Fruit fly (Drosophila melanogaster) whole organism, embryonic: Measurements from ENCODE around the gene CG15382.

Experiments used
- CG12071 ChIP-seq: fragments of 200-800 bp; sonication (Bioruptor generic); optimal IDR thresholded peaks from 3 replicates; lab custom pipeline; 2018; ENCODE audit warnings: missing biosample characterization, mild to moderate bottlenecking, missing genetic modification characterization
- CG12942 ChIP-seq: fragments of 200-800 bp; sonication (Bioruptor generic); optimal IDR thresholded peaks from 3 replicates; lab custom pipeline; 2016; ENCODE audit warnings: missing biosample characterization, missing genetic modification characterization
- CG14441 ChIP-seq: fragments of 200-800 bp; sonication (Bioruptor generic); IDR thresholded peaks from 2 replicates; pipeline ENCODE4 v1.3.6; 2022; ENCODE audit warnings: missing biosample characterization, missing genetic modification characterization
- CG1603 ChIP-seq: fragments of 200-800 bp; sonication (Bioruptor generic); optimal IDR thresholded peaks from 2 replicates; lab custom pipeline; 2019; ENCODE audit warnings: missing biosample characterization, mild to moderate bottlenecking, missing genetic modification characterization, moderate library complexity
- CG16813 ChIP-seq: fragments of 200-800 bp; sonication (Bioruptor generic); IDR thresholded peaks from 3 replicates; pipeline ENCODE4 v1.3.6; 2022; ENCODE audit warnings: missing biosample characterization, missing genetic modification characterization; ENCODE audit not compliant: partially characterized antibody
- CG17385 ChIP-seq: fragments of 200-800 bp; sonication (Bioruptor generic); optimal IDR thresholded peaks from 3 replicates; lab custom pipeline; 2018; ENCODE audit warnings: missing biosample characterization, mild to moderate bottlenecking, missing genetic modification characterization
- CG17612 ChIP-seq: fragments of 200-800 bp; sonication (Bioruptor generic); IDR thresholded peaks from 2 replicates; pipeline ENCODE4 v1.3.6; 2022; ENCODE audit warnings: missing biosample characterization, missing genetic modification characterization
- CG1832 ChIP-seq: fragments of 200-800 bp; sonication (Bioruptor generic); optimal IDR thresholded peaks from 2 replicates; lab custom pipeline; 2017; ENCODE audit warnings: missing biosample characterization, mild to moderate bottlenecking, missing genetic modification characterization, inconsistent platforms
- CG2202 ChIP-seq: fragments of 200-800 bp; sonication (Bioruptor generic); optimal IDR thresholded peaks from 2 replicates; lab custom pipeline; 2018; ENCODE audit warnings: missing biosample characterization, mild to moderate bottlenecking, missing genetic modification characterization
- CG30020 ChIP-seq: fragments of 200-800 bp; optimal IDR thresholded peaks from 2 replicates; lab custom pipeline; 2019; ENCODE audit warnings: missing biosample characterization, mild to moderate bottlenecking, missing genetic modification characterization, moderate library complexity
- CG30403 ChIP-seq: fragments of 200-800 bp; sonication (Bioruptor generic); optimal IDR thresholded peaks from 3 replicates; lab custom pipeline; 2016; ENCODE audit warnings: missing biosample characterization, missing genetic modification characterization
- CG31388 ChIP-seq: fragments of 200-800 bp; sonication (Bioruptor generic); optimal IDR thresholded peaks from 2 replicates; lab custom pipeline; 2016; ENCODE audit warnings: missing biosample characterization, missing genetic modification characterization
- CG3995 ChIP-seq: fragments of 200-800 bp; sonication (Bioruptor generic); optimal IDR thresholded peaks from 3 replicates; lab custom pipeline; 2016; ENCODE audit warnings: missing biosample characterization, missing genetic modification characterization
- CG6254 ChIP-seq: fragments of 200-800 bp; sonication (Bioruptor generic); optimal IDR thresholded peaks from 3 replicates; lab custom pipeline; 2017; ENCODE audit warnings: mild to moderate bottlenecking, missing biosample characterization, missing genetic modification reagents, missing genetic modification characterization
- CG7839 ChIP-seq: fragments of 200-800 bp; sonication (Bioruptor generic); optimal IDR thresholded peaks from 3 replicates; lab custom pipeline; 2018; ENCODE audit warnings: missing biosample characterization, mild to moderate bottlenecking, missing genetic modification characterization, moderate library complexity
- CG8290 ChIP-seq, 3 experiments: fragments of 200-800 bp; sonication (Bioruptor generic); optimal IDR thresholded peaks; 2 replicates each; lab custom pipeline; 2016 to 2019; ENCODE audit warnings: missing biosample characterization in 3 of 3, missing genetic modification characterization in 3 of 3, mild to moderate bottlenecking in 2 of 3, moderate library complexity in 1 of 3
- CG8388 ChIP-seq: fragments of 200-800 bp; sonication (Bioruptor generic); optimal IDR thresholded peaks from 2 replicates; lab custom pipeline; 2019; ENCODE audit warnings: missing biosample characterization, mild to moderate bottlenecking, missing genetic modification characterization, moderate library complexity
- CoRest ChIP-seq: fragments of 200-800 bp; sonication (Bioruptor generic); optimal IDR thresholded peaks from 3 replicates; lab custom pipeline; 2018; ENCODE audit warnings: missing biosample characterization, mild to moderate bottlenecking, missing genetic modification characterization, moderate library complexity
- Dp ChIP-seq: fragments of 200-800 bp; sonication (Bioruptor generic); optimal IDR thresholded peaks from 2 replicates; lab custom pipeline; 2018; ENCODE audit warnings: missing biosample characterization, mild to moderate bottlenecking, missing genetic modification characterization, moderate library complexity
- Drgx ChIP-seq: fragments of 200-800 bp; sonication (Bioruptor generic); IDR thresholded peaks from 2 replicates; pipeline ENCODE4 v1.3.6; 2022; ENCODE audit warnings: missing biosample characterization, missing genetic modification characterization
- Med ChIP-seq: fragments of 200-800 bp; sonication (Bioruptor generic); peaks from one replicate; lab custom pipeline; 2016; ENCODE audit warnings: missing biosample characterization, missing genetic modification characterization, mild to moderate bottlenecking, inconsistent platforms, moderate library complexity
- Neu2 ChIP-seq: fragments of 200-800 bp; sonication (Bioruptor generic); optimal IDR thresholded peaks from 3 replicates; lab custom pipeline; 2016; ENCODE audit warnings: missing biosample characterization, missing genetic modification characterization, borderline replicate concordance
- Nf-YC ChIP-seq: fragments of 200-800 bp; optimal IDR thresholded peaks from 3 replicates; lab custom pipeline; 2019; ENCODE audit warnings: missing biosample characterization, mild to moderate bottlenecking, missing genetic modification characterization, moderate library complexity
- NfI ChIP-seq: fragments of 200-800 bp; sonication (Bioruptor generic); optimal IDR thresholded peaks from 3 replicates; lab custom pipeline; 2018; ENCODE audit warnings: missing biosample characterization, mild to moderate bottlenecking, missing genetic modification characterization, moderate library complexity
- Ravus ChIP-seq: fragments of 200-800 bp; sonication (Bioruptor generic); IDR thresholded peaks from 2 replicates; pipeline ENCODE4 v1.3.6; 2022; ENCODE audit warnings: missing biosample characterization, missing genetic modification characterization
- Six4 ChIP-seq: fragments of 200-800 bp; sonication (Bioruptor generic); optimal IDR thresholded peaks from 2 replicates; lab custom pipeline; 2016; ENCODE audit warnings: missing biosample characterization, missing genetic modification characterization
- TFAM ChIP-seq: fragments of 200-800 bp; sonication (Bioruptor generic); optimal IDR thresholded peaks from 2 replicates; lab custom pipeline; 2017; ENCODE audit warnings: missing biosample characterization, missing genetic modification characterization, inconsistent platforms
- abd-A ChIP-seq: fragments of 200-800 bp; sonication (Bioruptor generic); optimal IDR thresholded peaks from 3 replicates; lab custom pipeline; 2019; ENCODE audit warnings: missing biosample characterization, mild to moderate bottlenecking, missing genetic modification characterization, moderate library complexity
- br ChIP-seq: fragments of >200 bp; optimal IDR thresholded peaks from 2 replicates; lab custom pipeline; 2017
- chif ChIP-seq, 2 experiments: fragments of 200-800 bp; sonication (Bioruptor generic); optimal IDR thresholded peaks; 3 replicates each; lab custom pipeline; 2016; ENCODE audit warnings: missing biosample characterization in 2 of 2, missing genetic modification characterization in 2 of 2
- cwo ChIP-seq: fragments of 200-800 bp; sonication (Bioruptor generic); optimal IDR thresholded peaks from 3 replicates; lab custom pipeline; 2017; ENCODE audit warnings: missing biosample characterization, missing genetic modification characterization, mild to moderate bottlenecking, moderate library complexity, missing genetic modification reagents
- dimm ChIP-seq: fragments of 200-800 bp; sonication (Bioruptor generic); IDR thresholded peaks from 2 replicates; pipeline ENCODE4 v1.3.6; 2022; ENCODE audit warnings: missing biosample characterization, missing genetic modification characterization
- dm ChIP-seq: fragments of 200-800 bp; sonication (Bioruptor generic); optimal IDR thresholded peaks from 3 replicates; lab custom pipeline; 2016; ENCODE audit warnings: missing biosample characterization, missing genetic modification characterization
- dpn ChIP-seq, 2 experiments: fragments of 200-800 bp; sonication (Bioruptor generic); optimal IDR thresholded peaks; 3 replicates each; lab custom pipeline; 2016; ENCODE audit warnings: missing biosample characterization in 2 of 2, missing genetic modification characterization in 2 of 2
- dysf ChIP-seq: fragments of 200-800 bp; sonication (Bioruptor generic); IDR thresholded peaks from 3 replicates; pipeline ENCODE4 v1.3.6; 2022; ENCODE audit warnings: missing biosample characterization, missing genetic modification characterization
- ewg ChIP-seq: fragments of 200-800 bp; sonication (Bioruptor generic); optimal IDR thresholded peaks from 3 replicates; lab custom pipeline; 2017; ENCODE audit warnings: mild to moderate bottlenecking, missing biosample characterization, missing genetic modification reagents, missing genetic modification characterization
- gce ChIP-seq: fragments of 200-800 bp; sonication (Bioruptor generic); IDR thresholded peaks from 3 replicates; pipeline ENCODE4 v1.3.6; 2022; ENCODE audit warnings: missing biosample characterization, missing genetic modification characterization
- gfzf ChIP-seq: fragments of 200-800 bp; sonication (Bioruptor generic); optimal IDR thresholded peaks from 2 replicates; lab custom pipeline; 2016; ENCODE audit warnings: missing biosample characterization, mild to moderate bottlenecking, missing genetic modification characterization, moderate library complexity
- ind ChIP-seq: fragments of 200-800 bp; sonication (Bioruptor generic); optimal IDR thresholded peaks from 3 replicates; lab custom pipeline; 2016; ENCODE audit warnings: missing biosample characterization, missing genetic modification characterization
- nmo ChIP-seq: fragments of 200-800 bp; sonication (Bioruptor generic); optimal IDR thresholded peaks from 2 replicates; lab custom pipeline; 2018; ENCODE audit warnings: missing biosample characterization, mild to moderate bottlenecking, missing genetic modification characterization, moderate library complexity
- onecut ChIP-seq: fragments of 200-800 bp; sonication (Bioruptor generic); IDR thresholded peaks from 2 replicates; pipeline ENCODE4 v1.3.6; 2022; ENCODE audit warnings: missing biosample characterization, missing genetic modification characterization
- p53 ChIP-seq: fragments of 200-800 bp; sonication (Bioruptor generic); optimal IDR thresholded peaks from 2 replicates; lab custom pipeline; 2016; ENCODE audit warnings: missing biosample characterization, missing genetic modification characterization
- pan ChIP-seq, 4 experiments: fragments of >200 bp in 3 of 4; fragments of 200-800 bp in 1 of 4; sonication (Bioruptor generic) in 1 of 4; optimal IDR thresholded peaks in 3 of 4; IDR thresholded peaks in 1 of 4; 2 replicates each; pipeline versions ENCODE4 v1.3.6 to Lab custom; 2017 to 2022; ENCODE audit warnings: missing biosample characterization in 2 of 4, missing genetic modification characterization in 2 of 4, mixed read lengths in 1 of 4
- pfk ChIP-seq: fragments of 200-800 bp; sonication (Bioruptor generic); optimal IDR thresholded peaks from 2 replicates; lab custom pipeline; 2018; ENCODE audit warnings: missing biosample characterization, mild to moderate bottlenecking, missing genetic modification characterization, moderate library complexity
- prd ChIP-seq, 3 experiments: fragments of >200 bp in 2 of 3; fragments of 200-800 bp in 1 of 3; sonication (Bioruptor generic) in 1 of 3; optimal IDR thresholded peaks in 2 of 3; IDR thresholded peaks in 1 of 3; 2 replicates in 2 of 3; 3 replicates in 1 of 3; pipeline versions ENCODE4 v1.3.6 to Lab custom; 2017 to 2022; ENCODE audit warnings: missing biosample characterization in 1 of 3, missing genetic modification characterization in 1 of 3
- scrt ChIP-seq: fragments of 200-800 bp; sonication (Bioruptor generic); optimal IDR thresholded peaks from 2 replicates; lab custom pipeline; 2018; ENCODE audit warnings: missing biosample characterization, mild to moderate bottlenecking, missing genetic modification characterization, moderate library complexity
- tio ChIP-seq: fragments of 200-800 bp; sonication (Bioruptor generic); optimal IDR thresholded peaks from 2 replicates; lab custom pipeline; 2017; ENCODE audit warnings: missing biosample characterization, missing genetic modification characterization, inconsistent platforms
- vvl ChIP-seq: fragments of 200-800 bp; sonication (Bioruptor generic); IDR thresholded peaks from 2 replicates; pipeline ENCODE4 v1.3.6; 2022; ENCODE audit warnings: missing biosample characterization, missing genetic modification characterization
- wdn ChIP-seq: fragments of 200-800 bp; sonication (Bioruptor generic); IDR thresholded peaks from 2 replicates; pipeline ENCODE4 v1.3.6; 2022; ENCODE audit warnings: missing biosample characterization, missing genetic modification characterization

CG15382 gene

DNA sequence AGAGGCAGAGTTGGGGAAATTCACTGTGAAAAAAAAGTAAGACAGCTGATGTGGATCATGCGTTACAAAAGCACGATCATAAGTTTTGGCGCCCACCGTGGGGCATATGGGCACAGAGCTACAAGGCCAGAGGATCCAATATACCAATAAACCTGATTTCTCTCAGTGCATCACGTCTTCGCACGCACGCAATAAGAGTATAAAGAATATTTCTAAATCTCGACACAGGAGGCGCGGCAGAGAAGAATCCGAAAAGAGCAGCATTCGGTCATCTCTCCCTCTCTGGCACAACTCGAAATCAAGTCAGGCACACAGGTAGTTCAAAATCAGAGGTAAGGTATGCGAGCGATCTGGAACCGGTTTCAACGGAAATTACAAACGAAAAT is 8.0 kb downstream of the CG15382 start:
- TF ChIP-seq dpn (GFP tag; optimal IDR thresholded peaks at IDR 0.05; lab: Kevin White, UChicago), result peak; percentile 78 to 88
- peak; percentile 84 for TF ChIP-seq CG30403 (GFP tag; lab: Kevin White, UChicago)
- peak; percentile 83 for TF ChIP-seq dimm (GFP tag; lab: Robert Waterston, UW)
- peak; percentile 85 for TF ChIP-seq ewg (GFP tag; lab: Kevin White, UChicago)
- TF ChIP-seq CG8388 (GFP tag; lab: Kevin White, UChicago), result peak; percentile 90
- TF ChIP-seq vvl, result peak; percentile 96
- TF ChIP-seq CG17612 (GFP tag; lab: Robert Waterston, UW), result peak; percentile 73
- TF ChIP-seq onecut, result peak; percentile 87
- no peak for TF ChIP-seq gfzf (GFP tag; lab: Kevin White, UChicago)
- TF ChIP-seq CG16813, result no peak
- peak; percentile 93 for TF ChIP-seq nmo (GFP tag; lab: Kevin White, UChicago)
- peak; percentile 83 for TF ChIP-seq Six4 (GFP tag; lab: Kevin White, UChicago)
- peak; percentile 94 for TF ChIP-seq CG1603
- no peak for TF ChIP-seq br (lab: Kevin White, UChicago)
- no peak for TF ChIP-seq pan (optimal IDR thresholded peaks at IDR 0.05; lab: Kevin White, UChicago)
- TF ChIP-seq pan (GFP tag; optimal IDR thresholded peaks at IDR 0.05 in 1 of 2, IDR thresholded peaks at IDR 0.05 in 1 of 2), result peak in 1 of 2 experiments; percentile 91
- TF ChIP-seq CG30020, result peak; percentile 51
- TF ChIP-seq dm (GFP tag; lab: Kevin White, UChicago), result peak; percentile 85
- TF ChIP-seq Neu2 (GFP tag; lab: Kevin White, UChicago), result peak; percentile 84
- peak; percentile 86 for TF ChIP-seq CG14441 (GFP tag; lab: Robert Waterston, UW)
- TF ChIP-seq p53, result peak; percentile 49
- TF ChIP-seq Med (GFP tag; lab: Kevin White, UChicago), result peak; percentile 98
- no peak for TF ChIP-seq Dp (GFP tag; lab: Kevin White, UChicago)
- TF ChIP-seq CG3995 (GFP tag; lab: Kevin White, UChicago), result peak; percentile 40
- TF ChIP-seq gce (GFP tag; lab: Robert Waterston, UW), result peak; percentile 90
- peak; percentile 78 for TF ChIP-seq wdn
- TF ChIP-seq dysf (GFP tag; lab: Robert Waterston, UW), result peak; percentile 91
- TF ChIP-seq CG1832 (GFP tag; lab: Kevin White, UChicago), result peak; percentile 44
- TF ChIP-seq CG2202 (tag; lab: Kevin White, UChicago), result peak; percentile 89
- peak; percentile 27 for TF ChIP-seq Nf-YC
- TF ChIP-seq CG8290 (GFP tag; optimal IDR thresholded peaks at IDR 0.05; lab: Kevin White, UChicago), result peak; percentile 88
- TF ChIP-seq CG8290 (tag; optimal IDR thresholded peaks at IDR 0.05; lab: Kevin White, UChicago), result peak; percentile 49 to 91
- no peak for TF ChIP-seq prd (optimal IDR thresholded peaks at IDR 0.05; lab: Kevin White, UChicago)
- peak; percentile 98 for TF ChIP-seq prd (GFP tag; IDR thresholded peaks at IDR 0.05; lab: Robert Waterston, UW)
- TF ChIP-seq CG17385, result peak; percentile 83
- TF ChIP-seq abd-A, result peak; percentile 15
- TF ChIP-seq CG12942, result peak; percentile 81
- peak; percentile 91 for TF ChIP-seq Drgx
- peak; percentile 59 for TF ChIP-seq CG31388
- TF ChIP-seq Ravus (GFP tag; lab: Robert Waterston, UW), result peak; percentile 50
- peak; percentile 5 for TF ChIP-seq tio (GFP tag; lab: Kevin White, UChicago)
- no peak for TF ChIP-seq pfk (GFP tag; lab: Kevin White, UChicago)
- TF ChIP-seq TFAM (GFP tag; lab: Kevin White, UChicago), result peak; percentile 60
- TF ChIP-seq CoRest (tag; lab: Kevin White, UChicago), result peak; percentile 88
- peak; percentile 82 for TF ChIP-seq ind (GFP tag; lab: Kevin White, UChicago)
- peak; percentile 71 for TF ChIP-seq cwo (GFP tag; lab: Kevin White, UChicago)
- TF ChIP-seq CG6254 (GFP tag; lab: Kevin White, UChicago), result peak; percentile 85
- peak; percentile 60 for TF ChIP-seq scrt (GFP tag; lab: Kevin White, UChicago)
- peak; percentile 92 for TF ChIP-seq CG7839 (tag; lab: Kevin White, UChicago)
- peak; percentile 87 to 93 for TF ChIP-seq chif (GFP tag; optimal IDR thresholded peaks at IDR 0.05; lab: Kevin White, UChicago)
- TF ChIP-seq NfI (GFP tag; lab: Kevin White, UChicago), result peak; percentile 74
- peak; percentile 61 for TF ChIP-seq CG12071 (GFP tag; lab: Kevin White, UChicago)
